Fruit fly (Drosophila melanogaster) whole organism, prepupa: ENCODE results near the gene CG8519.
A peak's percentile ranks its signal among the peaks of the same experiment; 100 is the strongest.

ENCODE experiments used
- Blimp-1 ChIP-seq: fragments of 200-800 bp; sonication (Bioruptor generic); optimal IDR thresholded peaks from 3 replicates; lab custom pipeline; 2017; ENCODE audit warnings: missing biosample characterization, missing genetic modification characterization, mild to moderate bottlenecking, moderate library complexity, missing genetic modification reagents
- CG10631 ChIP-seq: fragments of 200-800 bp; sonication (Bioruptor generic); optimal IDR thresholded peaks from 2 replicates; lab custom pipeline; 2016; ENCODE audit warnings: missing biosample characterization, missing genetic modification characterization
- CG11902 ChIP-seq: fragments of 200-800 bp; sonication (Bioruptor generic); optimal IDR thresholded peaks from 3 replicates; lab custom pipeline; 2016; ENCODE audit warnings: missing biosample characterization, missing genetic modification characterization
- CG15336 ChIP-seq: fragments of 200-800 bp; sonication (Bioruptor generic); IDR thresholded peaks from 2 replicates; pipeline ENCODE4 v1.3.6; 2022; ENCODE audit warnings: missing biosample characterization, missing genetic modification characterization
- CG1621 ChIP-seq: fragments of 200-800 bp; sonication (Bioruptor generic); optimal IDR thresholded peaks from 3 replicates; lab custom pipeline; 2018; ENCODE audit warnings: missing biosample characterization, mild to moderate bottlenecking, missing genetic modification characterization
- CG3032 ChIP-seq: fragments of 200-800 bp; optimal IDR thresholded peaks from 2 replicates; lab custom pipeline; 2019; ENCODE audit warnings: missing biosample characterization, mild to moderate bottlenecking, missing genetic modification characterization, moderate library complexity
- CG31627 ChIP-seq: fragments of 200-800 bp; sonication (Bioruptor generic); optimal IDR thresholded peaks from 3 replicates; lab custom pipeline; 2016; ENCODE audit warnings: missing biosample characterization, missing genetic modification characterization
- CG32006 ChIP-seq: fragments of 200-800 bp; sonication (Bioruptor generic); optimal IDR thresholded peaks from 3 replicates; lab custom pipeline; 2017; ENCODE audit warnings: missing biosample characterization, mild to moderate bottlenecking, missing genetic modification characterization
- CG34406 ChIP-seq: fragments of 200-800 bp; sonication (Bioruptor generic); optimal IDR thresholded peaks from 3 replicates; lab custom pipeline; 2016; ENCODE audit warnings: missing biosample characterization, missing genetic modification characterization
- CG3919 ChIP-seq: fragments of 200-800 bp; sonication (Bioruptor generic); optimal IDR thresholded peaks from 3 replicates; lab custom pipeline; 2016; ENCODE audit warnings: missing biosample characterization, missing genetic modification characterization
- CG4318 ChIP-seq: fragments of 200-800 bp; sonication (Bioruptor generic); optimal IDR thresholded peaks from 3 replicates; lab custom pipeline; 2017; ENCODE audit warnings: missing biosample characterization, mild to moderate bottlenecking, missing genetic modification characterization
- CG6163 ChIP-seq: fragments of 200-800 bp; sonication (Bioruptor generic); IDR thresholded peaks from 3 replicates; pipeline ENCODE4 v1.3.6; 2022; ENCODE audit warnings: missing biosample characterization, missing genetic modification characterization
- CG6276 ChIP-seq: fragments of 200-800 bp; sonication (Bioruptor generic); optimal IDR thresholded peaks from 2 replicates; lab custom pipeline; 2017; ENCODE audit warnings: missing biosample characterization, mild to moderate bottlenecking, missing genetic modification characterization
- CG6854 ChIP-seq: fragments of 200-800 bp; sonication (Bioruptor generic); optimal IDR thresholded peaks from 2 replicates; lab custom pipeline; 2017; ENCODE audit warnings: missing biosample characterization, mild to moderate bottlenecking, missing genetic modification characterization
- CG7368 ChIP-seq: fragments of 200-800 bp; sonication (Bioruptor generic); optimal IDR thresholded peaks from 3 replicates; lab custom pipeline; 2016; ENCODE audit warnings: missing biosample characterization, missing genetic modification characterization
- CG8119 ChIP-seq: fragments of 200-800 bp; sonication (Bioruptor generic); IDR thresholded peaks from 3 replicates; pipeline ENCODE4 v1.3.6; 2022; ENCODE audit warnings: missing biosample characterization, missing genetic modification characterization
- CG8632 ChIP-seq: fragments of 200-800 bp; sonication (Bioruptor generic); optimal IDR thresholded peaks from 3 replicates; lab custom pipeline; 2016; ENCODE audit warnings: missing biosample characterization, missing genetic modification characterization
- CG9139 ChIP-seq: fragments of 200-800 bp; sonication (Bioruptor generic); optimal IDR thresholded peaks from 3 replicates; lab custom pipeline; 2017; ENCODE audit warnings: missing biosample characterization, mild to moderate bottlenecking, missing genetic modification characterization
- Eip75B ChIP-seq: fragments of 200-800 bp; sonication (Bioruptor generic); optimal IDR thresholded peaks from 3 replicates; lab custom pipeline; 2016; ENCODE audit warnings: missing biosample characterization, missing genetic modification characterization
- Eip78C ChIP-seq: fragments of 200-800 bp; sonication (Bioruptor generic); peaks from one replicate; lab custom pipeline; 2016; ENCODE audit warnings: missing biosample characterization, missing genetic modification characterization
- Hr38 ChIP-seq: sonication (Bioruptor generic); optimal IDR thresholded peaks from 2 replicates; lab custom pipeline; 2016; ENCODE audit warnings: missing biosample characterization, missing genetic modification characterization
- Hr39 ChIP-seq: fragments of 200-800 bp; sonication (Bioruptor generic); optimal IDR thresholded peaks from 2 replicates; lab custom pipeline; 2016; ENCODE audit warnings: missing biosample characterization, missing genetic modification characterization
- Hr4 ChIP-seq: fragments of 200-800 bp; sonication (Bioruptor generic); optimal IDR thresholded peaks from 3 replicates; lab custom pipeline; 2016; ENCODE audit warnings: missing biosample characterization, missing genetic modification characterization
- Lpt ChIP-seq: fragments of 200-800 bp; sonication (Bioruptor generic); optimal IDR thresholded peaks from 3 replicates; lab custom pipeline; 2016; ENCODE audit warnings: missing biosample characterization, missing genetic modification characterization
- OdsH ChIP-seq: fragments of 200-800 bp; sonication (Bioruptor generic); optimal IDR thresholded peaks from 3 replicates; lab custom pipeline; 2016; ENCODE audit warnings: missing biosample characterization, missing genetic modification characterization
- Smox ChIP-seq: fragments of 200-800 bp; sonication (Bioruptor generic); optimal IDR thresholded peaks from 3 replicates; lab custom pipeline; 2016; ENCODE audit warnings: missing biosample characterization, missing genetic modification characterization
- Sox14 ChIP-seq: fragments of 200-800 bp; sonication (Bioruptor generic); optimal IDR thresholded peaks from 3 replicates; lab custom pipeline; 2016; ENCODE audit warnings: missing biosample characterization, missing genetic modification characterization
- Sox15 ChIP-seq: fragments of 200-800 bp; sonication (Bioruptor generic); optimal IDR thresholded peaks from 3 replicates; lab custom pipeline; 2016; ENCODE audit warnings: missing biosample characterization, missing genetic modification characterization
- achi ChIP-seq: fragments of 200-800 bp; sonication (Bioruptor generic); optimal IDR thresholded peaks from 3 replicates; lab custom pipeline; 2016; ENCODE audit warnings: missing biosample characterization, missing genetic modification characterization
- acj6 ChIP-seq: fragments of 200-800 bp; sonication (Bioruptor generic); optimal IDR thresholded peaks from 3 replicates; lab custom pipeline; 2016; ENCODE audit warnings: missing biosample characterization, missing genetic modification characterization
- cyc ChIP-seq: fragments of 200-800 bp; sonication (Bioruptor generic); optimal IDR thresholded peaks from 3 replicates; lab custom pipeline; 2016; ENCODE audit warnings: missing biosample characterization, missing genetic modification characterization
- dac ChIP-seq: fragments of 200-800 bp; sonication (Bioruptor generic); optimal IDR thresholded peaks from 2 replicates; lab custom pipeline; 2017; ENCODE audit warnings: missing biosample characterization, mild to moderate bottlenecking, missing genetic modification characterization
- dsx ChIP-seq: fragments of 200-800 bp; optimal IDR thresholded peaks from 3 replicates; lab custom pipeline; 2019; ENCODE audit warnings: missing biosample characterization, mild to moderate bottlenecking, missing genetic modification characterization, moderate library complexity; ENCODE audit not compliant: poor library complexity, severe bottlenecking
- eg ChIP-seq: fragments of 200-800 bp; sonication (Bioruptor generic); IDR thresholded peaks from 3 replicates; pipeline ENCODE4 v1.3.6; 2022; ENCODE audit warnings: missing biosample characterization, missing genetic modification characterization
- fd59A ChIP-seq: fragments of 200-800 bp; sonication (Bioruptor generic); optimal IDR thresholded peaks from 2 replicates; lab custom pipeline; 2017; ENCODE audit warnings: missing biosample characterization, mild to moderate bottlenecking, missing genetic modification characterization, missing genetic modification reagents
- fd85E ChIP-seq: fragments of 200-800 bp; sonication (Bioruptor generic); optimal IDR thresholded peaks from 3 replicates; lab custom pipeline; 2016; ENCODE audit warnings: missing biosample characterization, missing genetic modification characterization
- net ChIP-seq: fragments of 200-800 bp; sonication (Bioruptor generic); optimal IDR thresholded peaks from 3 replicates; lab custom pipeline; 2016; ENCODE audit warnings: missing biosample characterization, missing genetic modification characterization
- spab ChIP-seq: fragments of 200-800 bp; sonication (Bioruptor generic); optimal IDR thresholded peaks from 2 replicates; lab custom pipeline; 2017; ENCODE audit warnings: missing biosample characterization, mild to moderate bottlenecking, missing genetic modification characterization, missing genetic modification reagents
- ss ChIP-seq, 2 experiments: fragments of 200-800 bp; sonication (Bioruptor generic); optimal IDR thresholded peaks; 2 replicates in 1 of 2; 3 replicates in 1 of 2; lab custom pipeline; 2017 to 2018; ENCODE audit warnings: mild to moderate bottlenecking in 2 of 2, missing biosample characterization in 2 of 2, missing genetic modification characterization in 2 of 2, moderate library complexity in 1 of 2
- svp ChIP-seq: fragments of 200-800 bp; sonication (Bioruptor generic); peaks from one replicate; lab custom pipeline; 2016; ENCODE audit warnings: missing biosample characterization, missing genetic modification characterization

CG8519 gene

DNA sequence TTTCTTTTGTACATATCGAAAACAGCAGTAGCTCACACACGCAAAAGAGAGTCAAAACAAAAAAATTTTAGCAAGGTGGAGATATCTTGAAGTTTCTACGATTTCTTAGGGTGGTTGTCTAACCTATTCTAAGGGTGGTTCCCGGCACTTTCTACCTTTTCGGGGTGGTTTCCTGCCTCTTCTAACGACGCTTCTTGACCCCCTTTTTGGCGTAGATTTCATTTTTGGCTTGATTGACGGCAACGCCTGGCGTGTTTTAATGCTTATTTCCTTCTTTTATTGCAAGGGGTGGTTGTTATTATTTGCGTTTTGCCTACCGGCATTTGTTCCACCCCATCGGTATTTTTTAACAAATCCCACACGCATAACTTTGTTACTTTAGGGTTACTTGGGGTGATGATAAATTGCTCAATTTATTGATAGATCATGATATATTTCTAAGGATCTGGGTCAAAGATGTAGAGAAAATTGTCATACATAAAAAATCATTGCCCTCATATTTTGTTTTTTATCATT, 3.6 kb upstream of the CG8519 start:
- no peak for TF ChIP-seq Smox (GFP tag; lab: Kevin White, UChicago)
- no peak for TF ChIP-seq CG34406 (GFP tag; lab: Kevin White, UChicago)
- no peak for TF ChIP-seq Hr39 (GFP tag; lab: Kevin White, UChicago)
- TF ChIP-seq Sox14 (GFP tag; lab: Kevin White, UChicago): no peak
- TF ChIP-seq CG6163 (GFP tag; lab: Robert Waterston, UW): no peak
- no peak for TF ChIP-seq CG3032 (tag; lab: Kevin White, UChicago)
- TF ChIP-seq ss (GFP tag; optimal IDR thresholded peaks at IDR 0.05; lab: Kevin White, UChicago): no peak
- no peak for TF ChIP-seq dsx (GFP tag; lab: Kevin White, UChicago)
- TF ChIP-seq Hr4 (GFP tag; lab: Kevin White, UChicago): no peak
- no peak for TF ChIP-seq cyc
- no peak for TF ChIP-seq CG7368

DNA sequence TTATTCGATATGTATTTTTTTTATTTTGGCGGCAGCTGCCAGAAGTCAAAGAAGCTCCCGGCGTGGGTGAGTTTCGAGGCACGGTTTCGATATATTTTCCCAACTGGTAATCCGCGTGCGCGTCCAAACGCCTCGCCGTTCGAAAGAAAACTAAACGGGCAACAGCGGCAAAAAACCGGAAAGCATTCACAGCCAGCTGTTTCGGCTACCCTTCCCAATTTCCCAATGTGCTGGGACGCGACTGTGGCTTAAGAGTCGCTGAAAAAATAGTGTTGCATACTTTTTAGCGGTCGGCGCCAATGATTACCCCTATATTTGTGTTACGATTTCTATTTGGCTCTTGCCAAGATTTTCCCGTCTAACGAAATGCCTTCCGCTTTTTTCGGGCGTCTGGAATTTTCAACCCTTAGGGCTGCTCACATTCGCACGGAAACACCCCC, 1.3 kb upstream of the CG8519 start, which contains the start of gene SP1173:
Gene SP1173 (minus strand): TSS at position 154 of the 440 bp plus-strand sequence.
- TF ChIP-seq CG1621 (peak; percentile 71), CG6854 (peak; percentile 64), eg (GFP tag; lab: Robert Waterston, UW) (peak; percentile 59; the same call in 2 of the 3 replicates), CG4318 (GFP tag; lab: Kevin White, UChicago) (no peak), net (peak; percentile 67), CG15336 (peak; percentile 60), ss (GFP tag; optimal IDR thresholded peaks at IDR 0.05; lab: Kevin White, UChicago) (peak in 1 of 2 experiments; percentile 3), CG6276 (peak; percentile 2), Eip78C (GFP tag; lab: Kevin White, UChicago) (peak; percentile 51), Smox (GFP tag; lab: Kevin White, UChicago) (no peak), CG6163 (GFP tag; lab: Robert Waterston, UW) (peak; percentile 68; the same call in 1 of the 3 replicates), CG3919 (GFP tag; lab: Kevin White, UChicago) (peak; percentile 53), Lpt (peak; percentile 20), CG9139 (GFP tag; lab: Kevin White, UChicago) (peak; percentile 1), fd85E (GFP tag; lab: Kevin White, UChicago) (no peak), achi (peak; percentile 0)
- TF ChIP-seq, all 60 proteins: peak for 13

DNA sequence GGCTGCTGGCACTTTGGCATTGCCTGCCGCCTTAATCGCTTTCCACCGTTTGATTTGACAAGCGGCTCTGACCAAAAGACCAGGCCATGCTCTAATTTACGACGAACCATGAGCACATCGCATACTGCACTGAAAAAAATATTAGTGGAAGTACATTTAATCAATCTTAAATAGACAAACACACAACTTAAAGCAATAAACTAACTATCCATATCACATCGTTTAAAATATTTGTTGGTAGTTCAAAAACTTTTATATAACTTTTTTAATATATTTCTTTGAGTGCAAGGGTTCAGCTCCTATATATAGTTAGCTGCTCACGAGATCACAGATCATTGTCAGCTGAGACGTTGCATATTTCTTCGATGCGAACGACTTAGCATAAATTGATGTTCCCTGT, 1.2 kb downstream of the CG8519 start:
- TF ChIP-seq svp (GFP tag; lab: Kevin White, UChicago): peak; percentile 41
- peak; percentile 45; the same call in 1 of the 3 replicates for TF ChIP-seq CG6163 (GFP tag; lab: Robert Waterston, UW)
- TF ChIP-seq Hr4 (GFP tag; lab: Kevin White, UChicago): peak; percentile 24
- no peak for TF ChIP-seq CG11902 (GFP tag; lab: Kevin White, UChicago)
- peak; percentile 15 for TF ChIP-seq CG32006 (GFP tag; lab: Kevin White, UChicago)
- TF ChIP-seq Sox15: no peak
- TF ChIP-seq eg (GFP tag; lab: Robert Waterston, UW): 0 out of 3 replicates have a peak, but pooled peaks have one; percentile 19

DNA sequence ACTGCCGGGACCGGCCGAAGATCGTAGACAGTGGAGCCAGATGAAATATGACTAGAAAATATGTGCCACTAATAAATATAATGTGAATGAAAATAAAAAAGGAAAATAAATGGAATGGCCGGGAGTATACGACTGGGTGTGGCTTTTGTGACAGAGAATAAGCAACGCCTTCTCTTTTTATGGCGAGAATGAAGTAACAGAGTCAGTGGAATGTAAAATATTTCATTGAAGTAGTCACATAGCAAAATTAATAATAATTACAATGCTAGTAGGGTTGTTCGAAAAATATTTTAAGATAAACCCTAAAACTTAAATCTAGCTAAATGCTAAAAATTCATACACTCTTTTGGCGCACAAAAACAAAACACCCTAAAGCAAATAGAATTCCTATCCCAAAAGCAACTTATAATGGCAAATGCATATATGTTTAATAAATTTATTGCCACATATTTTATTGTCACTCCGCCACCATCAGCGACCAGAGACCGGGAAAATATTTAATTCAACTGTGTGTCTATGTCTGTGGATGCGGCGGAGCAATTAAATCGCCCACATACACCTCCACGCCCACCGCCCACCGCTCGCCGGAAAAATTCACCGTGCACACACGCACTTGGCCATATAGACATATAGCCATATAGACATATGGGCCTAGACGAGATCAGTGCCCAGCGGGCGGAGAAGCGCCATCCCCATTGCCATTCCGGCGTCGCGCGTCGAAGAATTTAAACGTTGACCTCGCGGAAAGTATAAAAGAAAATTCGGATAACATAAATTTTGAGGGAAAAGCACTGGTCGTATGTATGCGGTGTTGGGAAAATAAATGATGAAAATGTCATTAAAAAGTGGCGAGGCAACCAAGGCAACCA, 2.3 kb downstream of the CG8519 start:
- TF ChIP-seq Lpt (no peak), OdsH (no peak)

DNA sequence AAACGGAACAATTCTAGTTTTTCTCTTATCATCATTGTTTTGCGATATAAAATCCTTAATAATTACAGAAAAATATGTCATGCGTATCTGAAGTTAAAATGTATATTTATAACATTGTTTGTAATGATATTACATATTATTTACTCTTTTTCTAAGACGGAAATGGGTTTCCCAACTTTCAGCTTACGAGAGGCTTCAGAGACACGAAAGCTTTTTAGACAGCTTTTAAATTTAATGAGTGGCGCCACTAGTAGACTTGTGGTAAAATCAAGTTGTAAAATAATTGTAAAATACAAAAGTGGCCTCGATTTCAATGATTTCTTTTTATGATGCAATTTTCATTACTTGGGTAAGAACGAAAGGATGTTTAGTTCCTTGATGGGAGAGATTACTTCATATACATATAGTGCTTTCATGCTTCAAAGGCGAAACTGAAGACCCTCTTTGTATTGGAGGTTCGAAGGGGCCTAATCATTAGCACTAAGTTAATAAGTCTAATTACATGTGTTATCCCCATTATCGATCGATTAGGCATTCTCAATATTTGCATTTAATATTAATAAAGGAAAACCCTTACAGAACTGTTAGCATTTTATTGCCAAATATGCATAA, 4.4 kb downstream of the CG8519 start:
- TF ChIP-seq Hr38: no peak
- TF ChIP-seq Sox15: peak; percentile 43
- peak; percentile 20 for TF ChIP-seq Blimp-1 (GFP tag; lab: Kevin White, UChicago)
- peak; percentile 80 for TF ChIP-seq CG7368
- peak; percentile 58 for TF ChIP-seq CG8632 (GFP tag; lab: Kevin White, UChicago)
- TF ChIP-seq dac (GFP tag; lab: Kevin White, UChicago): peak; percentile 64
- no peak for TF ChIP-seq CG1621
- TF ChIP-seq CG34406 (GFP tag; lab: Kevin White, UChicago): peak; percentile 67
- peak; percentile 81 for TF ChIP-seq Eip75B (GFP tag; lab: Kevin White, UChicago)
- peak; percentile 37 for TF ChIP-seq fd59A
- TF ChIP-seq net: peak; percentile 75
- TF ChIP-seq svp (GFP tag; lab: Kevin White, UChicago): peak; percentile 18
- TF ChIP-seq CG8119: no peak
- TF ChIP-seq CG10631 (GFP tag; lab: Kevin White, UChicago): peak; percentile 66
- TF ChIP-seq CG6276: no peak
- peak; percentile 70 for TF ChIP-seq acj6 (GFP tag; lab: Kevin White, UChicago)
- peak; percentile 9 for TF ChIP-seq spab
- TF ChIP-seq Eip78C (GFP tag; lab: Kevin White, UChicago): peak; percentile 89
- TF ChIP-seq CG31627 (GFP tag; lab: Kevin White, UChicago): peak; percentile 64
- peak; percentile 89 for TF ChIP-seq CG6163 (GFP tag; lab: Robert Waterston, UW)
